Worm (Caenorhabditis elegans) whole organism, early embryonic: Measurements from ENCODE around the gene F43C11.8.

Experiments
- B0310.2 ChIP-seq: sonication (generic microtip); optimal IDR thresholded peaks from 2 replicates; lab custom pipeline; 2016; ENCODE audit warnings: mild to moderate bottlenecking, missing genetic modification characterization, missing compliant biosample characterization
- F13C5.2 ChIP-seq: sonication (generic microtip); optimal IDR thresholded peaks from 2 replicates; lab custom pipeline; 2017; ENCODE audit warnings: mild to moderate bottlenecking, missing genetic modification characterization, inconsistent platforms, missing compliant biosample characterization
- aly-1 ChIP-seq: sonication (generic microtip); optimal IDR thresholded peaks from 2 replicates; lab custom pipeline; 2016; ENCODE audit warnings: missing genetic modification characterization, missing compliant biosample characterization
- ama-1 ChIP-seq: fragments of 150-350 bp; optimal IDR thresholded peaks from 2 replicates; lab custom pipeline; 2014
- ceh-13 ChIP-seq: fragments of 200-800 bp; sonication (Bioruptor generic); optimal IDR thresholded peaks from 2 replicates; lab custom pipeline; 2018; ENCODE audit warnings: mild to moderate bottlenecking, missing genetic modification characterization, missing compliant biosample characterization
- ceh-36 ChIP-seq: sonication (generic microtip); optimal IDR thresholded peaks from 2 replicates; lab custom pipeline; 2016; ENCODE audit warnings: missing genetic modification characterization, inconsistent platforms, missing compliant biosample characterization
- ets-7 ChIP-seq: sonication (generic microtip); optimal IDR thresholded peaks from 2 replicates; lab custom pipeline; 2016; ENCODE audit warnings: missing genotype, missing genetic modification characterization, missing compliant biosample characterization
- flt-1 ChIP-seq: fragments of 200-800 bp; sonication (Bioruptor generic); IDR thresholded peaks from 2 replicates; pipeline ENCODE4 v1.3.6; 2022; ENCODE audit warnings: missing genetic modification characterization, missing compliant biosample characterization
- hmbx-1 ChIP-seq: sonication (generic microtip); optimal IDR thresholded peaks from 2 replicates; lab custom pipeline; 2016; ENCODE audit warnings: mild to moderate bottlenecking, missing genetic modification characterization, missing compliant biosample characterization
- hmg-4 ChIP-seq: fragments of 200-800 bp; sonication (Bioruptor generic); optimal IDR thresholded peaks from 2 replicates; lab custom pipeline; 2018; ENCODE audit warnings: mild to moderate bottlenecking, missing genetic modification characterization, missing compliant biosample characterization
- hnd-1 ChIP-seq: sonication (generic microtip); optimal IDR thresholded peaks from 2 replicates; lab custom pipeline; 2016; ENCODE audit warnings: missing genetic modification characterization, missing compliant biosample characterization
- pes-1 ChIP-seq: fragments of 200-800 bp; sonication (Bioruptor generic); IDR thresholded peaks from 2 replicates; pipeline ENCODE4 v1.3.6; 2022; ENCODE audit warnings: missing genetic modification reagents, missing genetic modification characterization, missing compliant biosample characterization
- scrt-1 ChIP-seq: fragments of 200-800 bp; sonication (Bioruptor generic); IDR thresholded peaks from 2 replicates; pipeline ENCODE4 v1.3.6; 2022; ENCODE audit warnings: missing genetic modification characterization, missing compliant biosample characterization
- sea-1 ChIP-seq: fragments of 200-800 bp; sonication (Bioruptor generic); conservative IDR thresholded peaks from 2 replicates; pipeline ENCODE4 v1.3.6; 2022; ENCODE audit warnings: missing genetic modification characterization, missing compliant biosample characterization
- tbx-11 ChIP-seq: fragments of 200-800 bp; sonication (Bioruptor generic); IDR thresholded peaks from 2 replicates; pipeline ENCODE4 v1.3.6; 2022; ENCODE audit warnings: missing genetic modification characterization, missing compliant biosample characterization
- tbx-37 ChIP-seq: fragments of 200-800 bp; sonication (Bioruptor generic); conservative IDR thresholded peaks from 2 replicates; pipeline ENCODE4 v1.3.6; 2022; ENCODE audit warnings: missing genetic modification reagents, missing genetic modification characterization, missing compliant biosample characterization
- tra-4 ChIP-seq: sonication (generic microtip); optimal IDR thresholded peaks from 2 replicates; lab custom pipeline; 2017; ENCODE audit warnings: missing genetic modification characterization, missing compliant biosample characterization

The F43C11.8 gene

DNA sequence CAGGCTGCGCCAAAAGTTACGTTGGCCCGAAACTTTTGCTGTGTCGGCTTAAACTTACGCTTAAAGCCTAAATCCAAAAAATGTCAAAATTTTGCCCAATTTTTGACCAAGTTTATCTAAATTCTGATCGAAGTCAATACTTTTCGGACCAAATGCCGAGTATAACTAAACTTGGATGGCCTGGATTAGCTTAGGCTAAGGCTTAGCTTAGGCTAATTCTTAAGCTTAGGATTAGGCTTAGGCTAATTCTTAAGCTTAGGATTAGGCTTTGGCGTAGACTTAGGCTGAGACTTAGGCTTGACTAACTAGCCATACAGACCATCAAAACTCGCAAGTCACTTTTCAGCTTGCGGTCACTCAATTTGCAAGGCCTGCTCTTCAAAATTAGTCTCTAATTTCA is 3.9 kb downstream of the F43C11.8 start:
- TF ChIP-seq ceh-36 (tag; lab: Kevin White, UChicago) (peak; percentile 71), hnd-1 (tag; lab: Kevin White, UChicago) (no peak)

DNA sequence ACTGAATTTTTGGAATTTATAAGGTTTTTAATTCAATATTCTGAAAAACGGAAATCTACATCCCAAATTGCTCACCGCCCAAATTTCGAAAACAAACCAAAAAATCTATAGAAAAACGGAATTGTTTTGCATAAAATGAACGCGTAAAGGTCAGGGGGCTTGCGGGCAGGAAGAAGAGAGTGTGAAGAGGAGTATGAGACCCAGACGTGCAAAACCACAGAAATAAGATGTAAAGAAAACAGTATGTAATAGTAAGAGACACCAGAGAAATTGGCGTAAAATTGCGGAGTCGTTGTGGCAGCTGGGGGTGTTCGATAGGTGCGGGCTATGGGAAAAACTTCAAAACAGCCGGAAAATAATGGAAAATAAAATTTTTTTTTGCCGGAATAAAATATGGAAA is 8.7 kb downstream of the F43C11.8 start:
- no peak for TF ChIP-seq ceh-13 (GFP tag; lab: Kevin White, UChicago)
- no peak for TF ChIP-seq ceh-36 (tag; lab: Kevin White, UChicago)
- TF ChIP-seq F13C5.2 (tag; lab: Kevin White, UChicago) = peak; percentile 15

DNA sequence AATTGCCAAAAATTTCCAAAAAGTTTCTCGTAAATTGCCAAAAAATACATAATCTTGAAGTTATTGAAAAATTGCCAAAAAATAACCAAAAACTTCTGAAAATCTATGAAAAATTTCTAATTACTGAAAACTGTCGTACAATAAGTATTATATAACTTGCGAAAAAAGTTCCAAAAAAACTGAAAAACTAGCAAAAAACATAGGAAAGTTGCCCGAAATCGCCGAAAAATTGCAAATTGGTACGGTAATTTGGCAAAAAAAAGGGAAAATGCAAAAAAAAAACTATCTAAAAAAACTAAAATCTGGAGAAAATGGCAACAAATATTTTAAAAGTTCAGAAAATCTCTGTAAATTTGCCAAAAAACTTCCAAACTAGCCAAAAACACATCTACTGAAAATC is 9.2 kb downstream of the F43C11.8 start, which contains the start of gene enri-1:
Gene enri-1, minus strand, starts transcription at position 101 of the 400 bp plus-strand sequence.
- no peak for TF ChIP-seq sea-1 (GFP tag; lab: Robert Waterston, UW)
- TF ChIP-seq ceh-36 (tag; lab: Kevin White, UChicago) = no peak
- no peak for TF ChIP-seq pes-1 (GFP tag; lab: Robert Waterston, UW)
- no peak for TF ChIP-seq ets-7 (tag; lab: Kevin White, UChicago)
- TF ChIP-seq ceh-13 (GFP tag; lab: Kevin White, UChicago) = no peak
- TF ChIP-seq tbx-37 (GFP tag; lab: Robert Waterston, UW) = no peak
- TF ChIP-seq hmbx-1 (tag; lab: Kevin White, UChicago) = no peak
- TF ChIP-seq F13C5.2 (tag; lab: Kevin White, UChicago) = no peak
- TF ChIP-seq aly-1 = no peak
- no peak for TF ChIP-seq B0310.2 (tag; lab: Kevin White, UChicago)
- no peak for TF ChIP-seq flt-1 (GFP tag; lab: Robert Waterston, UW)
- no peak for TF ChIP-seq tra-4 (tag; lab: Kevin White, UChicago)
- TF ChIP-seq scrt-1 (GFP tag; lab: Robert Waterston, UW) = no peak
- TF ChIP-seq ama-1 (lab: Kevin White, UChicago) = no peak
- no peak for TF ChIP-seq tbx-11 (GFP tag; lab: Robert Waterston, UW)
- no peak for TF ChIP-seq hmg-4 (GFP tag; lab: Kevin White, UChicago)
- no peak for TF ChIP-seq hnd-1 (tag; lab: Kevin White, UChicago)

DNA sequence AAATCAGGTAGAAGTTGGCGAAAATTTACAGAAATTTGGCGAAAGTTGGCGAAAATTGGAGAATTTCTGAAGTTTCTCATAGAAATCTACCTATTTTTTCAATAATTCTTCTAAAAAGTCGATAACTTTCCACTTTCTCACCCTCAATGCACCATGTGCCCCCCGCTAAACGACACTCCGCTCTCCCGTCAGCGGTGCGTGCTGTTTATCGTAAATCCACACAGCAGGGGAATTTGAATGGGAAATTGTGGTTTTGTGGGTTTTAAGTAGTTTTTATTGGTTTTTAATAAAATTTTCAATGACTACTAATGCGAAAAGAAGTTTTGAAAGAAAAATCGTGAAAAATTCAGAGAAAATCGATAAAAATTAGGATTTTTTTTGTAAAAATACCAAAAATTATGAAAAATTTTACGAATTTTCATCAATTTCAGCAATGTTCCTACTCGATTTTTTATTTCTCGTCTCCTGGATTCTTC is 9.7 kb downstream of the F43C11.8 start, which contains the start of gene F43C11.6:
Gene F43C11.6, plus strand, starts transcription at position 426 of the 476 bp plus-strand sequence.
- TF ChIP-seq hnd-1 (tag; lab: Kevin White, UChicago) = no peak
- TF ChIP-seq hmg-4 (GFP tag; lab: Kevin White, UChicago) = no peak
- TF ChIP-seq ets-7 (tag; lab: Kevin White, UChicago) = no peak
- no peak for TF ChIP-seq F13C5.2 (tag; lab: Kevin White, UChicago)
- no peak for TF ChIP-seq tra-4 (tag; lab: Kevin White, UChicago)
- no peak for TF ChIP-seq aly-1
- no peak for TF ChIP-seq scrt-1 (GFP tag; lab: Robert Waterston, UW)
- no peak for TF ChIP-seq ceh-13 (GFP tag; lab: Kevin White, UChicago)
- no peak for TF ChIP-seq ceh-36 (tag; lab: Kevin White, UChicago)
- TF ChIP-seq tbx-37 (GFP tag; lab: Robert Waterston, UW) = no peak
- no peak for TF ChIP-seq flt-1 (GFP tag; lab: Robert Waterston, UW)

DNA sequence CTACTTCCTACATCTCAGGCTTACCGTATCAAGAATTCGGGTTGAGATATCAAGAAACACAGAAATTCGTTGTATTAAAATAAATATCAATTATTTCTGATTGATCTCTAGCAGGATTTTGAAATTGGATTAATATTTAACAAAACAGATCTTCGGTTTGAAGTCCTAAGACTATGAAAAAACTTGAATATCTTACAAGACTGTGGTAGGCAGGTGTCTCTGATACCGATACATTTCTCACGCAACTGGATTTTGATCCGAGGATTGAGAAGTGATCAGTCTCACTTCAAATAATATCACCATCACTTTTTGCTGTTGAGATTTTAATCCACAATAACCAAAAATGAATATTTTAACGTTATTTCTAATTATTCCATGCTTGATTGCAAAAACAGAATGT is 14.4 kb downstream of the F43C11.8 start, which contains the start of gene F43C11.4:
Gene F43C11.4, plus strand, starts transcription at position 301 of the 400 bp plus-strand sequence.
- no peak for TF ChIP-seq ets-7 (tag; lab: Kevin White, UChicago)
- no peak for TF ChIP-seq tra-4 (tag; lab: Kevin White, UChicago)
- no peak for TF ChIP-seq ceh-36 (tag; lab: Kevin White, UChicago)
- no peak for TF ChIP-seq hnd-1 (tag; lab: Kevin White, UChicago)
- no peak for TF ChIP-seq aly-1
- no peak for TF ChIP-seq pes-1 (GFP tag; lab: Robert Waterston, UW)
- no peak for TF ChIP-seq hmg-4 (GFP tag; lab: Kevin White, UChicago)
- no peak for TF ChIP-seq B0310.2 (tag; lab: Kevin White, UChicago)
- TF ChIP-seq F13C5.2 (tag; lab: Kevin White, UChicago) = no peak
- TF ChIP-seq tbx-37 (GFP tag; lab: Robert Waterston, UW) = no peak
- TF ChIP-seq ama-1 (lab: Kevin White, UChicago) = no peak
- TF ChIP-seq sea-1 (GFP tag; lab: Robert Waterston, UW) = no peak
- no peak for TF ChIP-seq tbx-11 (GFP tag; lab: Robert Waterston, UW)
- no peak for TF ChIP-seq hmbx-1 (tag; lab: Kevin White, UChicago)
- TF ChIP-seq ceh-13 (GFP tag; lab: Kevin White, UChicago) = no peak

DNA sequence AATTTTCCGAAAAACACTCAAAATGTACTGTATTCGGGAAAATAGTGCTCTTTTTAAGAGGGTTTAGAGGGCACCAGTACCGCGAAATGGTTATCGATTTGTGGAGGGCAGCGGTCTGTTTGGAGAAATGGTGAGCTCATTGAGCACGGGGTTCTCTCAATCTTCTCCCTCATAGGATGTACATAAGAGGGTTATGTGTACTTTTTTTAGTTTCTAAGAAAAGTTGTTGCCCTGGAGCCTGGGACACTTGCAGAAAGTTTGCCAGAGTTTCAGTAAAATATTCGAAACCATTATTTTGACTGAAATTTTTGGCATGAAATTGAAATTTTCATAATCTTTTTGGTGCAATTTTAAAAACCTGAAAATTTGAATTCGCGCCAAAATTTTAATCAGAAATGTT is 20.2 kb downstream of the F43C11.8 start, which contains the start of gene F43C11.10:
Gene F43C11.10, minus strand, starts transcription at position 101 of the 400 bp plus-strand sequence.
- TF ChIP-seq ama-1 (lab: Kevin White, UChicago) (no peak), B0310.2 (tag; lab: Kevin White, UChicago) (no peak), ceh-36 (tag; lab: Kevin White, UChicago) (no peak), flt-1 (GFP tag; lab: Robert Waterston, UW) (no peak), pes-1 (GFP tag; lab: Robert Waterston, UW) (no peak), ets-7 (tag; lab: Kevin White, UChicago) (no peak), tbx-11 (GFP tag; lab: Robert Waterston, UW) (no peak), scrt-1 (GFP tag; lab: Robert Waterston, UW) (no peak), aly-1 (no peak), sea-1 (GFP tag; lab: Robert Waterston, UW) (no peak), tbx-37 (GFP tag; lab: Robert Waterston, UW) (no peak), hmg-4 (GFP tag; lab: Kevin White, UChicago) (no peak), hnd-1 (tag; lab: Kevin White, UChicago) (no peak), ceh-13 (GFP tag; lab: Kevin White, UChicago) (no peak), tra-4 (tag; lab: Kevin White, UChicago) (no peak), hmbx-1 (tag; lab: Kevin White, UChicago) (no peak), F13C5.2 (tag; lab: Kevin White, UChicago) (no peak)

DNA sequence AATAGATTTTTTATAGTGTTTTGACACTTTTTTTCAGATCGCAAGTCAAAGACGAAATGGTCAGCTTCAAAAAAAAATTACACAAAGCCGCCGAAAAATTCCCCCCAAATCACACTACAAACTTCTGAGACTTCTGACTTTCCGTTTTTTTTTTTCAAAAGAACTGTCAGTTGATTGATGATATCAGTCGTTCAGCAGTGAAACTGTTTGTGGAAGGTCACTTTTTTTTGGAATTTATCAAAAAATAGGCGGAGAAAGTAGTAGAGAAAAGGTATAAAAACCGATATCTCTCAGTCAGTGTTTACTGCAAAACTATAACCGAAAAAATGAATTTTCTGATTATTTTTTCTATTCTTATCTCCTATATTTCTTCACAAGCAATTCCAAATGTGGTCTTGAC is 20.7 kb downstream of the F43C11.8 start, which contains the start of gene F43C11.3:
Gene F43C11.3, plus strand, starts transcription at position 301 of the 400 bp plus-strand sequence.
- TF ChIP-seq ceh-13 (GFP tag; lab: Kevin White, UChicago) = no peak
- TF ChIP-seq ets-7 (tag; lab: Kevin White, UChicago) = no peak
- TF ChIP-seq sea-1 (GFP tag; lab: Robert Waterston, UW) = no peak
- TF ChIP-seq F13C5.2 (tag; lab: Kevin White, UChicago) = no peak
- no peak for TF ChIP-seq hmbx-1 (tag; lab: Kevin White, UChicago)
- no peak for TF ChIP-seq scrt-1 (GFP tag; lab: Robert Waterston, UW)
- no peak for TF ChIP-seq tbx-37 (GFP tag; lab: Robert Waterston, UW)
- TF ChIP-seq hmg-4 (GFP tag; lab: Kevin White, UChicago) = no peak
- no peak for TF ChIP-seq ceh-36 (tag; lab: Kevin White, UChicago)
- no peak for TF ChIP-seq aly-1
- no peak for TF ChIP-seq tra-4 (tag; lab: Kevin White, UChicago)
- no peak for TF ChIP-seq tbx-11 (GFP tag; lab: Robert Waterston, UW)
- TF ChIP-seq hnd-1 (tag; lab: Kevin White, UChicago) = no peak
- TF ChIP-seq flt-1 (GFP tag; lab: Robert Waterston, UW) = no peak
- no peak for TF ChIP-seq ama-1 (lab: Kevin White, UChicago)
- TF ChIP-seq pes-1 (GFP tag; lab: Robert Waterston, UW) = no peak
- no peak for TF ChIP-seq B0310.2 (tag; lab: Kevin White, UChicago)
